Fruit fly (Drosophila melanogaster): ENCODE results near the gene CG46383.

- TF ChIP-seq h (optimal IDR thresholded peaks at IDR 0.05) (no peak), psq (optimal IDR thresholded peaks at IDR 0.05) (no peak), Sin3A (optimal IDR thresholded peaks at IDR 0.05) (no peak), Myc (optimal IDR thresholded peaks at IDR 0.05) (no peak)
Measured at dm6 chr3R:15921747-15922146, 29.0 kb downstream of the CG46383 start.

All from Kc167 (cell line).